Fruit fly (Drosophila melanogaster): ENCODE data around the gene NO66.

The NO66 gene

DNA sequence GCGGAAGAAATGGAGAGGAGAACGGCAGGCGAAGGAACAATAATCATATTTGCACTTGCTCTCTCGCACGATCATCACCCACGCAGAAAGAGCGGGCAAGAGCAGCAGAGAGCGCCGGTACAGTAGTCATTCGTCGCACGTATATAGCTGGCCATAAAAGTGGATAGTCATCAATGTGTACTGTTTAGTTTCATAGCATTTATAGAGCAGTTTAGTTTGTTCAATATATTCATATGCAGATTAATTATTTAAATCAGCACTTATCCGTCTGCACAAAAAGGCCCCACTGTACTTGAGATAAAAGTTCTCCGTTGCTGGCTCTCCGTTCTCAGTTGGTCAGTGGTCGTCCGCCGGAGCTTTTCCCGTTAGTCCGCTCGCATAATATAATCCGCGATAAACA lies 5.5 kb downstream of the NO66 start (continued):
- TF ChIP-seq CG11398 (GFP tag; optimal IDR thresholded peaks at IDR 0.05) = peak; percentile 96
- TF ChIP-seq CG13287 (GFP tag; IDR thresholded peaks at IDR 0.05; ENCODE audit: partially characterized antibody) = peak; percentile 58
- 0 out of 2 replicates have a peak, but pooled peaks have one; percentile 30 for TF ChIP-seq unc-4 (GFP tag; IDR thresholded peaks at IDR 0.05; ENCODE audit: partially characterized antibody)
- peak; percentile 100 for TF ChIP-seq Ets65A (GFP tag)
- peak; percentile 99 for TF ChIP-seq CG11456 (GFP tag; IDR thresholded peaks at IDR 0.05)
- peak; percentile 98 for TF ChIP-seq BtbVII (GFP tag; optimal IDR thresholded peaks at IDR 0.05)
- no peak for TF ChIP-seq pan (optimal IDR thresholded peaks at IDR 0.05)
- TF ChIP-seq pan (GFP tag; optimal IDR thresholded peaks at IDR 0.05 in 1 of 2, IDR thresholded peaks at IDR 0.05 in 1 of 2) = peak in 1 of 2 experiments; percentile 99
- peak; percentile 95 for TF ChIP-seq CG4282 (GFP tag; optimal IDR thresholded peaks at IDR 0.05)
- peak; percentile 98 for TF ChIP-seq slou (GFP tag; optimal IDR thresholded peaks at IDR 0.05)
- peak; percentile 98 for TF ChIP-seq CG16863 (GFP tag; optimal IDR thresholded peaks at IDR 0.05)
- peak; percentile 24 for TF ChIP-seq BEAF-32 (GFP tag; optimal IDR thresholded peaks at IDR 0.05)
- peak; percentile 95 for TF ChIP-seq Atf3 (GFP tag; optimal IDR thresholded peaks at IDR 0.05)
- peak; percentile 99 for TF ChIP-seq ranshi (GFP tag; IDR thresholded peaks at IDR 0.05)
- TF ChIP-seq Xbp1 (GFP tag; optimal IDR thresholded peaks at IDR 0.05) = peak; percentile 98
- TF ChIP-seq CG1792 (GFP tag; optimal IDR thresholded peaks at IDR 0.05) = peak; percentile 98
- TF ChIP-seq ap (GFP tag; IDR thresholded peaks at IDR 0.05) = peak; percentile 98
- no peak for TF ChIP-seq Bgb (GFP tag; IDR thresholded peaks at IDR 0.05; ENCODE audit: partially characterized antibody)
- no peak for TF ChIP-seq usp (GFP tag; optimal IDR thresholded peaks at IDR 0.05)
- TF ChIP-seq chif (GFP tag; optimal IDR thresholded peaks at IDR 0.05) = peak; percentile 98
- TF ChIP-seq CG7372 (GFP tag; IDR thresholded peaks at IDR 0.05) = peak; percentile 99
- peak; percentile 88 for TF ChIP-seq E2f2 (GFP tag; IDR thresholded peaks at IDR 0.05)
- TF ChIP-seq ro (GFP tag; IDR thresholded peaks at IDR 0.05) = peak; percentile 94
- TF ChIP-seq Antp (GFP tag; optimal IDR thresholded peaks at IDR 0.05) = peak; percentile 98
- TF ChIP-seq CG3163 (GFP tag; optimal IDR thresholded peaks at IDR 0.05) = peak; percentile 90
- TF ChIP-seq shn (GFP tag; optimal IDR thresholded peaks at IDR 0.05) = peak; percentile 94
- no peak for TF ChIP-seq HLHmδ (GFP tag; optimal IDR thresholded peaks at IDR 0.05)
- peak; percentile 97 for TF ChIP-seq aop (GFP tag; IDR thresholded peaks at IDR 0.05)
- peak; percentile 95 for TF ChIP-seq CG8765 (GFP tag; IDR thresholded peaks at IDR 0.05)
- peak; percentile 85 for TF ChIP-seq Lhr (GFP tag; optimal IDR thresholded peaks at IDR 0.05)
- peak; percentile 86 for TF ChIP-seq CG3995 (GFP tag; optimal IDR thresholded peaks at IDR 0.05)
- TF ChIP-seq tap (tag; optimal IDR thresholded peaks at IDR 0.05) = peak; percentile 98
- TF ChIP-seq tio (GFP tag; optimal IDR thresholded peaks at IDR 0.05) = peak; percentile 92
- peak; percentile 99 for TF ChIP-seq H2.0 (GFP tag; IDR thresholded peaks at IDR 0.05)
- TF ChIP-seq CoRest (tag; optimal IDR thresholded peaks at IDR 0.05) = peak; percentile 98
- TF ChIP-seq CG12155 (GFP tag; optimal IDR thresholded peaks at IDR 0.05) = peak; percentile 98
- peak; percentile 89 for TF ChIP-seq CG5180 (GFP tag; optimal IDR thresholded peaks at IDR 0.05)
- TF ChIP-seq CG1024 (GFP tag; IDR thresholded peaks at IDR 0.05) = peak; percentile 97
- TF ChIP-seq E2f1 (GFP tag; IDR thresholded peaks at IDR 0.05) = peak; percentile 99
- peak; percentile 98 for TF ChIP-seq jumu (GFP tag; optimal IDR thresholded peaks at IDR 0.05)
- peak; percentile 98 for TF ChIP-seq CG12659 (GFP tag; optimal IDR thresholded peaks at IDR 0.05)
- peak; percentile 91 for TF ChIP-seq CG3407 (GFP tag; optimal IDR thresholded peaks at IDR 0.05)
- peak; percentile 98 for TF ChIP-seq CG9609 (GFP tag; optimal IDR thresholded peaks at IDR 0.05)
- TF ChIP-seq sqz (GFP tag; optimal IDR thresholded peaks at IDR 0.05) = peak; percentile 93
- TF ChIP-seq Camta (GFP tag; optimal IDR thresholded peaks at IDR 0.05) = peak; percentile 97
- TF ChIP-seq CG10366 (GFP tag; IDR thresholded peaks at IDR 0.05) = peak; percentile 99
- TF ChIP-seq CG9876 (GFP tag; optimal IDR thresholded peaks at IDR 0.05) = peak; percentile 97
- peak; percentile 99 for TF ChIP-seq HLH3B (GFP tag; IDR thresholded peaks at IDR 0.05)
- TF ChIP-seq bigmax (GFP tag; optimal IDR thresholded peaks at IDR 0.05) = peak; percentile 70
- peak; percentile 99 for TF ChIP-seq CG15269 (tag; optimal IDR thresholded peaks at IDR 0.05)
- TF ChIP-seq CkIIα-i1 (GFP tag; IDR thresholded peaks at IDR 0.05) = peak; percentile 95
- TF ChIP-seq CG32772 (GFP tag; IDR thresholded peaks at IDR 0.05) = peak; percentile 99

All from whole organism, embryonic.